Worm (Caenorhabditis elegans) whole organism, L1 larva: ENCODE data around the gene C01G6.3.

Experiments used
- C04F5.9 ChIP-seq: sonication (generic microtip); optimal IDR thresholded peaks from 2 replicates; lab custom pipeline; 2016; ENCODE audit warnings: missing genetic modification characterization, missing compliant biosample characterization
- C34B4.2 ChIP-seq: sonication (generic microtip); optimal IDR thresholded peaks from 2 replicates; lab custom pipeline; 2017; ENCODE audit warnings: mild to moderate bottlenecking, missing genetic modification characterization, missing compliant biosample characterization
- F16B12.6 ChIP-seq: fragments of 150-350 bp; optimal IDR thresholded peaks from 2 replicates; lab custom pipeline; 2014; ENCODE audit warnings: missing biosample characterization, missing genetic modification characterization
- alr-1 ChIP-seq: fragments of 200-800 bp; sonication (Bioruptor generic); optimal IDR thresholded peaks from 2 replicates; lab custom pipeline; 2018; ENCODE audit warnings: borderline replicate concordance, mild to moderate bottlenecking, missing genetic modification characterization, missing compliant biosample characterization
- aly-2 ChIP-seq: fragments of 150-350 bp; optimal IDR thresholded peaks from 2 replicates; lab custom pipeline; 2014; ENCODE audit warnings: missing biosample characterization, missing genetic modification characterization
- blmp-1 ChIP-seq: fragments of 150-350 bp; optimal IDR thresholded peaks from 2 replicates; lab custom pipeline; 2014; ENCODE audit warnings: missing biosample characterization, missing genetic modification characterization
- ceh-63 ChIP-seq: fragments of 200-800 bp; sonication (Bioruptor generic); optimal IDR thresholded peaks from 2 replicates; lab custom pipeline; 2018; ENCODE audit warnings: mild to moderate bottlenecking, missing genetic modification characterization, missing compliant biosample characterization
- ceh-82 ChIP-seq, 3 experiments: fragments of 150-350 bp in 1 of 3; sonication (generic microtip) in 2 of 3; optimal IDR thresholded peaks; 2 replicates each; lab custom pipeline; 2014 to 2017; ENCODE audit warnings: missing biosample characterization in 3 of 3, missing genetic modification characterization in 3 of 3
- ceh-88 ChIP-seq: fragments of 200-800 bp; sonication (Bioruptor generic); IDR thresholded peaks from 2 replicates; pipeline ENCODE4 v1.3.6; 2022; ENCODE audit warnings: missing genetic modification characterization, missing compliant biosample characterization
- ceh-90 ChIP-seq: sonication (generic microtip); optimal IDR thresholded peaks from 2 replicates; lab custom pipeline; 2016; ENCODE audit warnings: missing genetic modification characterization, missing compliant biosample characterization
- ces-1 ChIP-seq: fragments of 150-350 bp; optimal IDR thresholded peaks from 2 replicates; lab custom pipeline; 2014; ENCODE audit warnings: missing biosample characterization, missing genetic modification reagents, missing genetic modification characterization
- dpl-1 ChIP-seq, 3 experiments: fragments of 150-350 bp in 2 of 3; sonication (generic microtip) in 1 of 3; optimal IDR thresholded peaks; 2 replicates each; lab custom pipeline; 2014 to 2017; ENCODE audit warnings: missing biosample characterization in 3 of 3, missing genetic modification characterization in 3 of 3, missing genetic modification reagents in 3 of 3
- egl-13 ChIP-seq: sonication (generic microtip); optimal IDR thresholded peaks from 2 replicates; lab custom pipeline; 2016; ENCODE audit warnings: missing genotype, missing genetic modification reagents, missing genetic modification characterization, missing compliant biosample characterization
- egl-27 ChIP-seq, 2 experiments: fragments of 150-350 bp in 1 of 2; sonication (generic microtip); optimal IDR thresholded peaks; 3 replicates each; lab custom pipeline; 2017 to 2018; ENCODE audit warnings: missing biosample characterization in 2 of 2, missing genetic modification characterization in 2 of 2, missing genetic modification reagents in 2 of 2
- elt-2 ChIP-seq: sonication (generic microtip); optimal IDR thresholded peaks from 2 replicates; lab custom pipeline; 2016; ENCODE audit warnings: missing genetic modification characterization, mild to moderate bottlenecking, inconsistent platforms, missing compliant biosample characterization, missing genetic modification reagents
- elt-3 ChIP-seq, 6 experiments: fragments of 150-350 bp in 1 of 6; sonication (generic microtip); optimal IDR thresholded peaks; 2 replicates each; lab custom pipeline; 2017 to 2018; ENCODE audit warnings: missing biosample characterization in 6 of 6, missing genetic modification characterization in 6 of 6, inconsistent platforms in 1 of 6
- fkh-4 ChIP-seq: sonication (generic microtip); optimal IDR thresholded peaks from 2 replicates; lab custom pipeline; 2016; ENCODE audit warnings: missing compliant biosample characterization, missing genetic modification characterization, borderline replicate concordance
- fos-1 ChIP-seq: fragments of 150-350 bp; optimal IDR thresholded peaks from 2 replicates; lab custom pipeline; 2014; ENCODE audit warnings: missing biosample characterization, missing genetic modification characterization
- hlh-17 ChIP-seq: fragments of 200-800 bp; sonication (Bioruptor generic); optimal IDR thresholded peaks from 2 replicates; lab custom pipeline; 2018; ENCODE audit warnings: missing genetic modification characterization, mild to moderate bottlenecking, missing compliant biosample characterization, moderate library complexity, borderline replicate concordance
- hlh-4 ChIP-seq: sonication (generic microtip); optimal IDR thresholded peaks from 2 replicates; lab custom pipeline; 2016; ENCODE audit warnings: mild to moderate bottlenecking, missing genetic modification characterization, missing compliant biosample characterization
- irx-1 ChIP-seq: sonication (generic microtip); optimal IDR thresholded peaks from 2 replicates; lab custom pipeline; 2016; ENCODE audit warnings: missing genetic modification characterization, missing compliant biosample characterization
- jun-1 ChIP-seq: fragments of 150-350 bp; optimal IDR thresholded peaks from 2 replicates; lab custom pipeline; 2014; ENCODE audit warnings: missing biosample characterization, missing genetic modification reagents, missing genetic modification characterization
- lin-13 ChIP-seq: fragments of 150-350 bp; optimal IDR thresholded peaks from 2 replicates; lab custom pipeline; 2014; ENCODE audit warnings: missing biosample characterization, missing genetic modification reagents, missing genetic modification characterization
- lin-14 ChIP-seq: fragments of 200-800 bp; sonication (Bioruptor generic); optimal IDR thresholded peaks from 2 replicates; lab custom pipeline; 2018; ENCODE audit warnings: mild to moderate bottlenecking, missing genetic modification characterization, moderate library complexity, missing compliant biosample characterization
- lin-15B ChIP-seq: fragments of 150-350 bp; sonication (generic microtip); optimal IDR thresholded peaks from 3 replicates; lab custom pipeline; 2014; ENCODE audit warnings: missing biosample characterization, missing genetic modification characterization
- lir-3 ChIP-seq: sonication (generic microtip); optimal IDR thresholded peaks from 2 replicates; lab custom pipeline; 2016; ENCODE audit warnings: mild to moderate bottlenecking, missing genetic modification characterization, moderate library complexity, missing compliant biosample characterization; ENCODE audit not compliant: poor library complexity
- lsy-2 ChIP-seq, 2 experiments: fragments of 150-350 bp; optimal IDR thresholded peaks; 2 replicates each; lab custom pipeline; 2014; ENCODE audit warnings: missing biosample characterization in 2 of 2, missing genetic modification characterization in 2 of 2
- mab-9 ChIP-seq: fragments of 200-800 bp; sonication (Bioruptor generic); IDR thresholded peaks from 2 replicates; pipeline ENCODE4 v1.3.6; 2022; ENCODE audit warnings: missing genetic modification reagents, missing genetic modification characterization, missing compliant biosample characterization
- mef-2 ChIP-seq: fragments of 150-350 bp; optimal IDR thresholded peaks from 2 replicates; lab custom pipeline; 2014; ENCODE audit warnings: missing biosample characterization, missing genetic modification characterization
- mep-1 ChIP-seq: fragments of 150-350 bp; optimal IDR thresholded peaks from 2 replicates; lab custom pipeline; 2014; ENCODE audit warnings: missing biosample characterization, missing genetic modification characterization
- nhr-20 ChIP-seq: sonication (generic microtip); optimal IDR thresholded peaks from 2 replicates; lab custom pipeline; 2016; ENCODE audit warnings: mild to moderate bottlenecking, missing genetic modification characterization, missing compliant biosample characterization
- nhr-47 ChIP-seq: sonication (generic microtip); optimal IDR thresholded peaks from 2 replicates; lab custom pipeline; 2016; ENCODE audit warnings: mild to moderate bottlenecking, missing genetic modification characterization, moderate library complexity, missing compliant biosample characterization
- nhr-71 ChIP-seq: sonication (generic microtip); optimal IDR thresholded peaks from 2 replicates; lab custom pipeline; 2016; ENCODE audit warnings: mild to moderate bottlenecking, missing genetic modification characterization, moderate library complexity, missing compliant biosample characterization
- nhr-76 ChIP-seq: sonication (generic microtip); optimal IDR thresholded peaks from 2 replicates; lab custom pipeline; 2017; ENCODE audit warnings: missing biosample characterization, missing genetic modification characterization
- nhr-77 ChIP-seq: fragments of 150-350 bp; optimal IDR thresholded peaks from 2 replicates; lab custom pipeline; 2014; ENCODE audit warnings: missing biosample characterization, missing genetic modification characterization
- nhr-85 ChIP-seq: sonication (generic microtip); peaks from one replicate; lab custom pipeline; 2016; ENCODE audit warnings: missing genetic modification characterization, inconsistent platforms, missing compliant biosample characterization
- pag-3 ChIP-seq: sonication (generic microtip); optimal IDR thresholded peaks from 2 replicates; lab custom pipeline; 2017; ENCODE audit warnings: missing genetic modification characterization, mild to moderate bottlenecking, missing compliant biosample characterization, antibody characterized with exemption, borderline replicate concordance; ENCODE audit not compliant: insufficient read depth
- pax-3 ChIP-seq: fragments of 200-800 bp; sonication (Bioruptor generic); optimal IDR thresholded peaks from 2 replicates; lab custom pipeline; 2018; ENCODE audit warnings: mild to moderate bottlenecking, missing genetic modification characterization, moderate library complexity, missing compliant biosample characterization
- pqm-1 ChIP-seq: sonication (generic microtip); optimal IDR thresholded peaks from 3 replicates; lab custom pipeline; 2017; ENCODE audit warnings: missing biosample characterization, missing genetic modification characterization
- rnt-1 ChIP-seq: sonication (generic microtip); optimal IDR thresholded peaks from 2 replicates; lab custom pipeline; 2016; ENCODE audit warnings: mild to moderate bottlenecking, missing genetic modification characterization, moderate library complexity, missing compliant biosample characterization
- skn-1 ChIP-seq: fragments of 150-350 bp; optimal IDR thresholded peaks from 2 replicates; lab custom pipeline; 2014; ENCODE audit warnings: missing biosample characterization, missing genetic modification characterization
- snpc-4 ChIP-seq: fragments of 150-350 bp; optimal IDR thresholded peaks from 2 replicates; lab custom pipeline; 2014; ENCODE audit warnings: missing biosample characterization, missing genetic modification characterization
- sox-4 ChIP-seq: sonication (generic microtip); optimal IDR thresholded peaks from 2 replicates; lab custom pipeline; 2016; ENCODE audit warnings: missing genetic modification characterization, missing compliant biosample characterization
- tbx-2 ChIP-seq: sonication (generic microtip); optimal IDR thresholded peaks from 2 replicates; lab custom pipeline; 2016; ENCODE audit warnings: missing genetic modification characterization, missing compliant biosample characterization
- unc-130 ChIP-seq: fragments of 150-350 bp; optimal IDR thresholded peaks from 2 replicates; lab custom pipeline; 2017; ENCODE audit warnings: missing biosample characterization, missing genetic modification characterization, inconsistent platforms
- unc-30 ChIP-seq: sonication (generic microtip); optimal IDR thresholded peaks from 2 replicates; lab custom pipeline; 2017; ENCODE audit warnings: missing biosample characterization, missing genetic modification characterization
- unc-62 ChIP-seq: fragments of 150-350 bp; optimal IDR thresholded peaks from 2 replicates; lab custom pipeline; 2014; ENCODE audit warnings: missing biosample characterization, missing genetic modification reagents, missing genetic modification characterization
- unc-98 ChIP-seq: fragments of 200-800 bp; sonication (Bioruptor generic); IDR thresholded peaks from 2 replicates; pipeline ENCODE4 v1.3.6; 2022; ENCODE audit warnings: missing genetic modification characterization, missing compliant biosample characterization
- vab-15 ChIP-seq: sonication (generic microtip); optimal IDR thresholded peaks from 2 replicates; lab custom pipeline; 2017; ENCODE audit warnings: missing genotype, mild to moderate bottlenecking, missing genetic modification characterization, missing compliant biosample characterization

C01G6.3 gene

ce11 chrII:9282787-9283186 is 13.1 kb downstream of the C01G6.3 start (continued):
- TF ChIP-seq lir-3 (tag; lab: Kevin White, UChicago), result peak; percentile 77
- no peak for TF ChIP-seq unc-30
- TF ChIP-seq unc-98, result no peak
- peak; percentile 46 for TF ChIP-seq egl-13
- TF ChIP-seq skn-1, result peak; percentile 72
- TF ChIP-seq ceh-90, result no peak
- TF ChIP-seq tbx-2 (tag; lab: Kevin White, UChicago), result peak; percentile 94

DNA sequence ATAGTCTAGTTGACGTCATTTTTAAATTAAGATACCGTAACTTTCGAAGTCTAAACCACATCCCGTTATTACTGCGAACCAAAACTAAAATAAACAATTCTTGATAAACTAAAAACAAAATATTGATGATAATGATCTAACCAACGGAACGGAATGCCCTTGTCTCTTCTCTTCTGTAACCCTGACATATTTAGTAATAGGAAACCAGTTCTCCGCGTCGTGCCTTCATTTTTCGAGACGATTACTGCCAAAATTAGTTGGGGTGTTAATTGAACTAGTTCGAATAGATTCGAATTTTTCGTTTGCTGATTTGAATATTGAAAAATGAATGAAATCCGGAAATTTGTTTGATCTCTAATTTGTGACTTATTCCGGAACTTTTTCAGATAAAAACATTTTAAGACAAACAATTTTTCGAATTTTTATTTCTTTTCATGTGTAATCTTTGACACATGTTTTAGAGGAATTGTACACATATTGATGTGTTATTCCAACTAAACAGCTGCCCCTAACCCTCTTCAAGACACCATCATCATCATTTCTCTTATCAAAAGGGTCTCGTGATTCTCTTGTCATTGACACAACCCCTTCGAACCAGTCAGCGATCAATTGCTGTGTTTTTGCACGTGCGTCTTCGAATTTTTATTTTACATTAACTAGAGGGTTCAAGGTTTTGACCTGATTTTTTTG is 14.1 kb downstream of the C01G6.3 start:
- peak; percentile 92 for TF ChIP-seq rnt-1
- no peak for TF ChIP-seq hlh-17 (GFP tag; lab: Kevin White, UChicago)
- no peak for TF ChIP-seq C04F5.9 (tag; lab: Kevin White, UChicago)
- TF ChIP-seq sox-4 (tag; lab: Kevin White, UChicago), result no peak
- no peak for TF ChIP-seq snpc-4 (tag; lab: Kevin White, UChicago)
- no peak for TF ChIP-seq fkh-4 (tag; lab: Kevin White, UChicago)
- TF ChIP-seq unc-98, result no peak
- TF ChIP-seq pag-3, result no peak
- TF ChIP-seq elt-2 (tag; lab: Kevin White, UChicago), result peak; percentile 69
- peak; percentile 95 for TF ChIP-seq lin-14 (GFP tag; lab: Kevin White, UChicago)
- TF ChIP-seq nhr-77 (tag; lab: Kevin White, UChicago), result no peak
- peak; percentile 93 for TF ChIP-seq nhr-20
- TF ChIP-seq nhr-85, result peak; percentile 93
- no peak for TF ChIP-seq egl-27 (tag; optimal IDR thresholded peaks at IDR 0.05; lab: Kevin White, UChicago)
- TF ChIP-seq unc-130 (tag; lab: Kevin White, UChicago), result peak; percentile 97
- peak in 2 of 6 experiments; percentile 88 to 97 for TF ChIP-seq elt-3 (tag; optimal IDR thresholded peaks at IDR 0.05; lab: Kevin White, UChicago)
- TF ChIP-seq vab-15, result peak; percentile 46
- TF ChIP-seq jun-1 (tag; lab: Kevin White, UChicago), result peak; percentile 73
- peak; percentile 81 for TF ChIP-seq mep-1 (tag; lab: Kevin White, UChicago)
- no peak for TF ChIP-seq aly-2 (tag; lab: Kevin White, UChicago)
- TF ChIP-seq skn-1, result peak; percentile 66
- peak; percentile 79 for TF ChIP-seq blmp-1 (tag; lab: Kevin White, UChicago)
- TF ChIP-seq alr-1 (tag; lab: Kevin White, UChicago), result no peak
- no peak for TF ChIP-seq C34B4.2
- peak; percentile 95 for TF ChIP-seq nhr-71
- TF ChIP-seq dpl-1 (GFP tag; optimal IDR thresholded peaks at IDR 0.05; lab: Kevin White, UChicago), result peak in 2 of 3 experiments; percentile 19 to 51
- TF ChIP-seq lir-3 (tag; lab: Kevin White, UChicago), result peak; percentile 69
- no peak for TF ChIP-seq pax-3 (tag; lab: Kevin White, UChicago)
- no peak for TF ChIP-seq unc-30
- TF ChIP-seq irx-1 (tag; lab: Kevin White, UChicago), result peak; percentile 57
- no peak for TF ChIP-seq hlh-4
- peak; percentile 78 to 87 for TF ChIP-seq lsy-2 (tag; optimal IDR thresholded peaks at IDR 0.05; lab: Kevin White, UChicago)
- TF ChIP-seq nhr-47, result peak; percentile 71
- TF ChIP-seq F16B12.6, result no peak
- no peak for TF ChIP-seq fos-1 (tag; lab: Kevin White, UChicago)
- TF ChIP-seq pqm-1 (tag; lab: Kevin White, UChicago), result no peak
- TF ChIP-seq lin-13, result peak; percentile 69
- TF ChIP-seq mef-2 (tag; lab: Kevin White, UChicago), result no peak
- no peak for TF ChIP-seq nhr-76 (tag; lab: Kevin White, UChicago)
- no peak for TF ChIP-seq lin-15B (tag; lab: Kevin White, UChicago)
- no peak for TF ChIP-seq ceh-82 (tag; optimal IDR thresholded peaks at IDR 0.05; lab: Kevin White, UChicago)
- TF ChIP-seq ces-1 (GFP tag; lab: Kevin White, UChicago), result no peak
- TF ChIP-seq unc-62 (GFP tag; lab: Kevin White, UChicago), result no peak
- TF ChIP-seq ceh-88 (GFP tag; lab: Robert Waterston, UW), result peak; percentile 50; the same call in 1 of the 2 replicates
- TF ChIP-seq mab-9, result no peak
- no peak for TF ChIP-seq ceh-63 (GFP tag; lab: Kevin White, UChicago)
